Worm (Caenorhabditis elegans) whole organism, mixed stage, embryonic: Measurements from ENCODE around the gene ent-4.

Experiments used
- M03D4.4 ChIP-seq: sonication (generic microtip); optimal IDR thresholded peaks from 2 replicates; lab custom pipeline; 2017; ENCODE audit warnings: mild to moderate bottlenecking, missing genetic modification characterization, missing compliant biosample characterization
- blmp-1 ChIP-seq: fragments of 150-350 bp; optimal IDR thresholded peaks from 2 replicates; lab custom pipeline; 2014; ENCODE audit warnings: missing biosample characterization, missing genetic modification characterization
- ceh-39 ChIP-seq: fragments of 150-350 bp; optimal IDR thresholded peaks from 2 replicates; lab custom pipeline; 2014; ENCODE audit warnings: missing biosample characterization, missing genetic modification characterization
- ces-1 ChIP-seq: fragments of 150-350 bp; optimal IDR thresholded peaks from 2 replicates; lab custom pipeline; 2014; ENCODE audit warnings: missing biosample characterization, missing genetic modification reagents, missing genetic modification characterization
- cnd-1 ChIP-seq: fragments of 200-800 bp; sonication (Bioruptor generic); optimal IDR thresholded peaks from 2 replicates; lab custom pipeline; 2018; ENCODE audit warnings: mild to moderate bottlenecking, missing genetic modification characterization, missing compliant biosample characterization
- drap-1 ChIP-seq: fragments of 200-800 bp; sonication (Bioruptor generic); optimal IDR thresholded peaks from 3 replicates; lab custom pipeline; 2018; ENCODE audit warnings: mild to moderate bottlenecking, missing genetic modification characterization, missing compliant biosample characterization
- elt-1 ChIP-seq: sonication (generic microtip); optimal IDR thresholded peaks from 2 replicates; lab custom pipeline; 2017; ENCODE audit warnings: missing genetic modification characterization, mild to moderate bottlenecking, missing compliant biosample characterization, antibody characterized with exemption, moderate library complexity, borderline replicate concordance; ENCODE audit not compliant: insufficient read depth
- elt-3 ChIP-seq: fragments of 150-350 bp; optimal IDR thresholded peaks from 2 replicates; lab custom pipeline; 2014; ENCODE audit warnings: missing biosample characterization, missing genetic modification characterization
- flh-1 ChIP-seq: fragments of 200-800 bp; sonication (Bioruptor generic); optimal IDR thresholded peaks from 2 replicates; lab custom pipeline; 2018; ENCODE audit warnings: mild to moderate bottlenecking, missing genetic modification characterization, moderate library complexity, missing compliant biosample characterization
- hlh-1 ChIP-seq: fragments of 150-350 bp; optimal IDR thresholded peaks from 2 replicates; lab custom pipeline; 2014; ENCODE audit warnings: missing biosample characterization, missing genetic modification reagents, missing genetic modification characterization
- lin-13 ChIP-seq: fragments of 150-350 bp; optimal IDR thresholded peaks from 2 replicates; lab custom pipeline; 2014; ENCODE audit warnings: missing biosample characterization, missing genetic modification characterization
- lin-32 ChIP-seq: fragments of 200-800 bp; sonication (Bioruptor generic); optimal IDR thresholded peaks from 2 replicates; lab custom pipeline; 2018; ENCODE audit warnings: mild to moderate bottlenecking, missing genetic modification characterization, missing compliant biosample characterization
- lsy-2 ChIP-seq: fragments of 150-350 bp; optimal IDR thresholded peaks from 2 replicates; lab custom pipeline; 2014; ENCODE audit warnings: missing biosample characterization, missing genetic modification characterization
- mab-5 ChIP-seq: fragments of 150-350 bp; optimal IDR thresholded peaks from 2 replicates; lab custom pipeline; 2014; ENCODE audit warnings: missing biosample characterization, missing genetic modification characterization
- mep-1 ChIP-seq: fragments of 150-350 bp; optimal IDR thresholded peaks from 2 replicates; lab custom pipeline; 2017; ENCODE audit warnings: missing biosample characterization, missing genetic modification reagents, missing genetic modification characterization, inconsistent platforms
- mls-2 ChIP-seq: sonication (generic microtip); optimal IDR thresholded peaks from 2 replicates; lab custom pipeline; 2016; ENCODE audit warnings: mild to moderate bottlenecking, missing genetic modification characterization, moderate library complexity, missing compliant biosample characterization
- nhr-12 ChIP-seq: fragments of 150-350 bp; optimal IDR thresholded peaks from 2 replicates; lab custom pipeline; 2014; ENCODE audit warnings: missing biosample characterization, missing genetic modification characterization
- nhr-2 ChIP-seq: fragments of 150-350 bp; optimal IDR thresholded peaks from 2 replicates; lab custom pipeline; 2014; ENCODE audit warnings: missing biosample characterization, missing genetic modification characterization
- nhr-237 ChIP-seq: fragments of 150-350 bp; optimal IDR thresholded peaks from 2 replicates; lab custom pipeline; 2014; ENCODE audit warnings: missing biosample characterization, missing genetic modification characterization
- nhr-28 ChIP-seq: fragments of 150-350 bp; optimal IDR thresholded peaks from 2 replicates; lab custom pipeline; 2014; ENCODE audit warnings: missing biosample characterization, missing genetic modification characterization
- pha-4 ChIP-seq: fragments of 150-350 bp; optimal IDR thresholded peaks from 2 replicates; lab custom pipeline; 2018; ENCODE audit warnings: missing biosample characterization, missing genetic modification reagents, missing genetic modification characterization
- sem-2 ChIP-seq: fragments of 200-800 bp; sonication (Bioruptor generic); optimal IDR thresholded peaks from 2 replicates; lab custom pipeline; 2018; ENCODE audit warnings: mild to moderate bottlenecking, missing genetic modification characterization, missing compliant biosample characterization
- snpc-4 ChIP-seq: fragments of 150-350 bp; optimal IDR thresholded peaks from 2 replicates; lab custom pipeline; 2014; ENCODE audit warnings: missing biosample characterization, missing genetic modification characterization
- tbx-8 ChIP-seq: fragments of 200-800 bp; sonication (Bioruptor generic); optimal IDR thresholded peaks from 2 replicates; lab custom pipeline; 2018; ENCODE audit warnings: mild to moderate bottlenecking, missing genetic modification characterization, moderate library complexity, missing compliant biosample characterization
- unc-120 ChIP-seq: sonication (generic microtip); optimal IDR thresholded peaks from 2 replicates; lab custom pipeline; 2017; ENCODE audit warnings: missing genetic modification characterization, missing compliant biosample characterization; ENCODE audit not compliant: poor library complexity, severe bottlenecking
- unc-39 ChIP-seq: fragments of 150-350 bp; optimal IDR thresholded peaks from 2 replicates; lab custom pipeline; 2014; ENCODE audit warnings: missing biosample characterization, missing genetic modification characterization
- unc-62 ChIP-seq: fragments of 150-350 bp; optimal IDR thresholded peaks from 2 replicates; lab custom pipeline; 2014; ENCODE audit warnings: missing biosample characterization, missing genetic modification reagents, missing genetic modification characterization
- zip-8 ChIP-seq: fragments of 150-350 bp; optimal IDR thresholded peaks from 2 replicates; lab custom pipeline; 2014; ENCODE audit warnings: missing biosample characterization, missing genetic modification characterization
- ztf-11 ChIP-seq: fragments of 150-350 bp; optimal IDR thresholded peaks from 2 replicates; lab custom pipeline; 2014; ENCODE audit warnings: missing biosample characterization, missing genetic modification characterization

Gene ent-4

DNA sequence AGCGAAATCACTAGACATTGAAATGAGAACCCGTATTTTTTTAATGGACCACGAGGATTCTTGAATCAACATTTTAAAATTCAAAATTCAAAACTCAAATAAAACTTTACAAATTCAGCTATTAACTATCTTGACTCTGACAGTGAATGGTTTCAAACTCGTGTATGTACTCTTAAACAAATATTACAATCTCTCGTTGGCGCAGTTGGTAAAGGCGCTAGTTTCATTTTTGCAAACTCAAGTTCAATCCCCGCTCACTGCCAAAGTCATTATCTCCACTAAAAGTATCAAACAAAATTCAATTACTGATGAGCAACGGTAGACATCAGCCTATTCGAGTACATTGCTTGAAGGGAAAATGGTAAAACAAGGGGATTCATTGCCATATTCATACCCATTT, 25.3 kb upstream of the ent-4 start:
- TF ChIP-seq elt-3 (tag; lab: Kevin White, UChicago) (no peak), snpc-4 (tag; lab: Kevin White, UChicago) (no peak), cnd-1 (tag; lab: Kevin White, UChicago) (peak; percentile 6), ceh-39 (no peak)

DNA sequence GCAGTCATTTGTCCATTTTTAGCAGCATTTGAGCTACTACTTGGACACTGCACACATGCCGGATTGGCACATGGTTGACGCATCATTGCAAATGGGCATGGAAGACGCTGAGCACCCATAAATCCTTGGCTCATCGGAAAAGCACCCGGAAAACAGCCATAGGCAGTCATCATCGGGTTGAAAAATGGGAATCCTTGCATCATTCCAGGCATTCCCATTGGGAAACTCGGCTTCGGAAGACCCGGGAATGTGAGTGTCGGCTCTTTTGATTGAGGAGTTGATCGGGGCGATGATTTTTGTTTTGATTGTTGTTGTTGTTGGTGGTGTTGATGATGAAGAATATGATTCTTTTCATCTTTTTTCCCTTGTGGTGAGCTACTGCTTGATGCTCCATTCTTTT, 24.0 kb upstream of the ent-4 start:
- no peak for TF ChIP-seq nhr-2 (tag; lab: Kevin White, UChicago)
- no peak for TF ChIP-seq ces-1 (GFP tag; lab: Kevin White, UChicago)
- no peak for TF ChIP-seq tbx-8 (GFP tag; lab: Kevin White, UChicago)
- TF ChIP-seq unc-120 (tag; lab: Kevin White, UChicago) = no peak
- TF ChIP-seq elt-1 (tag; lab: Kevin White, UChicago) = no peak
- no peak for TF ChIP-seq cnd-1 (tag; lab: Kevin White, UChicago)

DNA sequence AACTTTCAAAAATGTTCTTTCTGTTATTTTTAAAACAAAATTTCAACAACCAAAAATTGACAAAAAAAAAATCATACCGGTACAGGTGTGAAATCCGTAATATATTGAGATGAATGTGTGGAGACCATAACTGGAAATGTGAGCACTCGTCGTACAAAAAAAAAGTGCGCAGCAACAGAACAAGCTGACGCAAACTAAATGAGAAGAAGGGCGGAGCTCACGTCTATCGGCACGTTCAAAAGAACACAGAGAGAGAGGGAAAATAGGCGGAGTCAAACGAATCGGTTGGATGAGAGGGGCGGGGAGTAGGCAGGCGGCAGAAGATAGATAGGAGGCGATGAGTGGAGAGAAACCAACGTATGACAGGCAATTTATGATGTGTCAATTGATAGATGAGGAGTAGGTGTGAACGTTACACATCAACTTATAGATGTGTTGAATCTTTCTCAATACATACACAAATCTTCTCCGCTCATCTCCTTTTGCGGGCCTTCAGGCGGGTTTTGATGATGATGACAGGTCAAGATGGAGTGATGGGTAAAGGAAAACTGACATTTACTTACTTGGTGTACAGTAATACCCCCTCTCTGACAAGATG, 22.8 kb upstream of the ent-4 start, which contains the start of gene tlp-1:
TSS of gene tlp-1 (minus strand) at position 255 of the 598 bp plus-strand sequence.
- TF ChIP-seq zip-8 (tag; lab: Kevin White, UChicago) (no peak), mls-2 (no peak), nhr-237 (no peak), sem-2 (GFP tag; lab: Kevin White, UChicago) (no peak), tbx-8 (GFP tag; lab: Kevin White, UChicago) (peak; percentile 18), nhr-2 (tag; lab: Kevin White, UChicago) (peak; percentile 89), blmp-1 (tag; lab: Kevin White, UChicago) (no peak), ceh-39 (no peak), mab-5 (peak; percentile 36), mep-1 (tag; lab: Kevin White, UChicago) (no peak), pha-4 (no peak), nhr-12 (tag; lab: Kevin White, UChicago) (no peak), hlh-1 (tag; lab: Kevin White, UChicago) (peak; percentile 72), elt-1 (tag; lab: Kevin White, UChicago) (peak; percentile 88), M03D4.4 (tag; lab: Kevin White, UChicago) (no peak), unc-62 (peak; percentile 100), unc-120 (tag; lab: Kevin White, UChicago) (peak; percentile 42), nhr-28 (tag; lab: Kevin White, UChicago) (no peak), ztf-11 (no peak), snpc-4 (tag; lab: Kevin White, UChicago) (no peak), unc-39 (no peak), lin-32 (GFP tag; lab: Kevin White, UChicago) (no peak), flh-1 (GFP tag; lab: Kevin White, UChicago) (no peak), drap-1 (no peak), ces-1 (GFP tag; lab: Kevin White, UChicago) (no peak), lsy-2 (no peak)
- TF ChIP-seq, all 35 proteins: peak for 7

DNA sequence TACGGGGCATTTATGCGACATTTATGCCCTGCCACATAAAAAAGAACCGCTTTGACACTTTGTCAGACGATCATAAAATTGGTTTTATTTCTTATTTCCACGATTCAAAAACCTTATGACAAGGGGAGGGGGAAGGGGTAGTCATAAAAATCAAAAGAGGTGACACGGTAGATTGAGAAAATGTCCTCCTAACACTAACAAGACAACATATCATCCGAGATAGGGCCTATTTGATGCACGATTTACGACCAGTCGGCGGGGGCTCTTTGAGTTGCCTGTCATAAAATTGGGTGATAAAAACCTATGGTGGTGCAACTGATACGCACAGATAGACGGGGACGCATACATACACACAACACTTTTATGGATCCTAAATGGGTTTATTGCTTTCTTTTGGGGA, 18.8 kb upstream of the ent-4 start:
- peak; percentile 36 for TF ChIP-seq nhr-2 (tag; lab: Kevin White, UChicago)
- TF ChIP-seq zip-8 (tag; lab: Kevin White, UChicago) = no peak
- peak; percentile 65 for TF ChIP-seq unc-62

DNA sequence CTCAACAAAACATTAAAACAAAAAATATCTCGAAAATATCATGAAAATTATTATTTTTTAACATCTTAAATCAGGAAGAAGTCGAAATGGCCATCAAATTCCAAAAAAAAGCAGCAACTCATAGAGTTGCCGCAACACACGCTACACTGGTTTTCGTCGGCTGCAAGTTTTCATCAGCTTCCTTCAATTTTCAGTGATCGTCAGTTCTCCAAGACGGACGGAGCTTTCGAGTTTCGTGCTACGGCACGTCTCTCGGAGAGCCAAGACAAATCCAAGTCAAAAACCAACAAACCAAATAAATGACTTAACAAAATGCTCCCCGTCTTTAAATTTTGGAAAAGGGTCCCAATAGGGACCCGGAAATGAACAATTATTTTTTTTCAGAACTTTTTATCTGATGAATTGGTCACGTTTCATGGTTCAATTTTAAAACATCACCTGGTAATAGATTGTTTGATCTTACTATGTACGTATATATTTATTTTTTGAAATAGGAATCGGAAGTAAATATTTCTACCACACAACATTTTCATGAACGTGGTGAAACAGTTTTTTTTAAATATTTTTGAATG, 17.6 kb upstream of the ent-4 start:
- TF ChIP-seq lin-13 (tag; lab: Kevin White, UChicago) (no peak), zip-8 (tag; lab: Kevin White, UChicago) (no peak), drap-1 (no peak), nhr-2 (tag; lab: Kevin White, UChicago) (no peak)

DNA sequence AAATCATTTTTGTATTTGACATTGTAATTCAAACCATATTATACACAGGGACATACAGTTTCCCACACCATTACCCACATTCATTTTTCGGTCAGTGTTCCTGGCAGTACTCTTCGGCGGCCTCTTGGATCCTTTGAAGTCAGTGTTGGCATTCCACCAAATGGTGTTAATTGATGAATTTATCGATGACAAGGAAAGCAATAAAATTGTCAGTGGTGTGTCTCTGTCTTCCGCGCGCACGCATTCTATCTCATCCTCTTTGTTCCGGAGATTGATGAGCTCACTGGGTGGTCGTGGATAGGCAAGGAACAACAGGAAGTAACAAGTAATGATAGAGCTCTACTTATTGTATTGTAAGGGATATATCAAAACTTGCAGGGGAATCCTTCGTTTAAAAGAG, 16.4 kb upstream of the ent-4 start:
- TF ChIP-seq unc-120 (tag; lab: Kevin White, UChicago) (no peak), hlh-1 (tag; lab: Kevin White, UChicago) (peak; percentile 47), flh-1 (GFP tag; lab: Kevin White, UChicago) (no peak), unc-62 (peak; percentile 92), elt-3 (tag; lab: Kevin White, UChicago) (no peak), elt-1 (tag; lab: Kevin White, UChicago) (no peak)
- TF ChIP-seq, all 35 proteins: peak for 2
